Worm (Caenorhabditis elegans) whole organism, early embryonic: Measurements from ENCODE around the gene F25E5.2.

ENCODE experiments used
- B0310.2 ChIP-seq: sonication (generic microtip); optimal IDR thresholded peaks from 2 replicates; lab custom pipeline; 2016; ENCODE audit warnings: mild to moderate bottlenecking, missing genetic modification characterization, missing compliant biosample characterization
- F13C5.2 ChIP-seq: sonication (generic microtip); optimal IDR thresholded peaks from 2 replicates; lab custom pipeline; 2017; ENCODE audit warnings: mild to moderate bottlenecking, missing genetic modification characterization, inconsistent platforms, missing compliant biosample characterization
- aly-1 ChIP-seq: sonication (generic microtip); optimal IDR thresholded peaks from 2 replicates; lab custom pipeline; 2016; ENCODE audit warnings: missing genetic modification characterization, missing compliant biosample characterization
- ama-1 ChIP-seq: fragments of 150-350 bp; optimal IDR thresholded peaks from 2 replicates; lab custom pipeline; 2014
- ceh-13 ChIP-seq: fragments of 200-800 bp; sonication (Bioruptor generic); optimal IDR thresholded peaks from 2 replicates; lab custom pipeline; 2018; ENCODE audit warnings: mild to moderate bottlenecking, missing genetic modification characterization, missing compliant biosample characterization
- ceh-36 ChIP-seq: sonication (generic microtip); optimal IDR thresholded peaks from 2 replicates; lab custom pipeline; 2016; ENCODE audit warnings: missing genetic modification characterization, inconsistent platforms, missing compliant biosample characterization
- flt-1 ChIP-seq: fragments of 200-800 bp; sonication (Bioruptor generic); IDR thresholded peaks from 2 replicates; pipeline ENCODE4 v1.3.6; 2022; ENCODE audit warnings: missing genetic modification characterization, missing compliant biosample characterization
- hmbx-1 ChIP-seq: sonication (generic microtip); optimal IDR thresholded peaks from 2 replicates; lab custom pipeline; 2016; ENCODE audit warnings: mild to moderate bottlenecking, missing genetic modification characterization, missing compliant biosample characterization
- hnd-1 ChIP-seq: sonication (generic microtip); optimal IDR thresholded peaks from 2 replicates; lab custom pipeline; 2016; ENCODE audit warnings: missing genetic modification characterization, missing compliant biosample characterization
- sea-1 ChIP-seq: fragments of 200-800 bp; sonication (Bioruptor generic); conservative IDR thresholded peaks from 2 replicates; pipeline ENCODE4 v1.3.6; 2022; ENCODE audit warnings: missing genetic modification characterization, missing compliant biosample characterization
- tbx-11 ChIP-seq: fragments of 200-800 bp; sonication (Bioruptor generic); IDR thresholded peaks from 2 replicates; pipeline ENCODE4 v1.3.6; 2022; ENCODE audit warnings: missing genetic modification characterization, missing compliant biosample characterization

DNA sequence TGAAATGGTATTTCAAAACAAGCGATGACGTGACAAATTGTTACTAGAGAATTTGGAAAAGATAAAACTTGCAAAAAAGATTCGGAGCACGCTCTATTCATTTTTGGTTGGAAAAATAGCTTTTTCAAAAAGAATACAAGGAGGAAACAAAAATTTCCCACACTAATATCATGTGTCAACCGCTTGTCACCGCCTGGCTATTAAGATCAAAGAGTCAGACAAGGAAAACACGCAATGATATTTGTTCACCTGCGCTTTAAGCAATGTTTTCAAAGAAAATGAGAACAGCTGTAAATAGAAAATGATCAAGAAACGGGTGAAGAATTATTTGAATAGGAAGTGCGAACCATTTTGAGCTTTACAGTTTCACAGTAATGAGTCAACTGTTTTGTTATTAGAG is 21.7 kb downstream of the F25E5.2 start, which contains the start of gene srh-125:
- TF ChIP-seq hmbx-1 (tag; lab: Kevin White, UChicago) (no peak), ama-1 (lab: Kevin White, UChicago) (no peak), F13C5.2 (tag; lab: Kevin White, UChicago) (no peak), flt-1 (GFP tag; lab: Robert Waterston, UW) (no peak), ceh-13 (no peak), sea-1 (no peak), tbx-11 (GFP tag; lab: Robert Waterston, UW) (no peak), aly-1 (tag; lab: Kevin White, UChicago) (no peak), ceh-36 (tag; lab: Kevin White, UChicago) (no peak), B0310.2 (no peak), hnd-1 (tag; lab: Kevin White, UChicago) (no peak)
